Worm (Caenorhabditis elegans) whole organism, young adult: ENCODE results near the gene nduf-11.
A peak's percentile ranks its signal among the peaks of the same experiment; 100 is the strongest.

Experiments
- B0261.1 ChIP-seq: sonication (generic microtip); optimal IDR thresholded peaks from 2 replicates; lab custom pipeline; 2016; ENCODE audit warnings: mild to moderate bottlenecking, missing genetic modification characterization, moderate library complexity, missing compliant biosample characterization
- C17E4.6 ChIP-seq: fragments of 200-800 bp; sonication (Bioruptor generic); IDR thresholded peaks from 2 replicates; pipeline ENCODE4 v1.3.6; 2022; ENCODE audit warnings: missing genetic modification reagents, missing genetic modification characterization, missing compliant biosample characterization
- F10E7.11 ChIP-seq: sonication (generic microtip); optimal IDR thresholded peaks from 2 replicates; lab custom pipeline; 2017; ENCODE audit warnings: mild to moderate bottlenecking, missing genetic modification characterization, moderate library complexity, missing compliant biosample characterization
- F22D6.2 ChIP-seq: sonication (generic microtip); optimal IDR thresholded peaks from 2 replicates; lab custom pipeline; 2016; ENCODE audit warnings: mild to moderate bottlenecking, missing genetic modification characterization, missing compliant biosample characterization
- F49E8.2 ChIP-seq: sonication (generic microtip); optimal IDR thresholded peaks from 3 replicates; lab custom pipeline; 2017; ENCODE audit warnings: missing genetic modification characterization, mild to moderate bottlenecking, missing compliant biosample characterization, antibody characterized with exemption, moderate library complexity; ENCODE audit not compliant: insufficient read depth
- F57C9.4 ChIP-seq: sonication (generic microtip); optimal IDR thresholded peaks from 2 replicates; lab custom pipeline; 2017; ENCODE audit warnings: mild to moderate bottlenecking, missing genetic modification characterization, missing compliant biosample characterization
- K12H6.12 ChIP-seq: fragments of 200-800 bp; sonication (Bioruptor generic); optimal IDR thresholded peaks from 2 replicates; lab custom pipeline; 2018; ENCODE audit warnings: mild to moderate bottlenecking, missing genetic modification characterization, missing compliant biosample characterization
- T26A5.8 ChIP-seq: sonication (generic microtip); optimal IDR thresholded peaks from 2 replicates; lab custom pipeline; 2016; ENCODE audit warnings: missing genetic modification characterization, missing compliant biosample characterization
- Y53G8AR.9 ChIP-seq: fragments of 200-800 bp; sonication (Bioruptor generic); conservative IDR thresholded peaks from 2 replicates; pipeline ENCODE4 v1.3.6; 2022; ENCODE audit warnings: missing genetic modification reagents, missing genetic modification characterization, missing compliant biosample characterization
- Y79H2A.3 ChIP-seq: fragments of 200-800 bp; sonication (Bioruptor generic); conservative IDR thresholded peaks from 2 replicates; pipeline ENCODE4 v1.3.6; 2022; ENCODE audit warnings: missing genetic modification reagents, missing genetic modification characterization, missing compliant biosample characterization
- ZK185.1 ChIP-seq: sonication (generic microtip); optimal IDR thresholded peaks from 2 replicates; lab custom pipeline; 2016; ENCODE audit warnings: mild to moderate bottlenecking, missing genetic modification characterization, missing compliant biosample characterization; ENCODE audit not compliant: poor library complexity, severe bottlenecking
- aptf-3 ChIP-seq: fragments of 200-800 bp; sonication (Bioruptor generic); IDR thresholded peaks from 2 replicates; pipeline ENCODE4 v1.3.6; 2022; ENCODE audit warnings: missing genetic modification characterization, missing compliant biosample characterization
- athp-1 ChIP-seq: sonication (generic microtip); optimal IDR thresholded peaks from 2 replicates; lab custom pipeline; 2017; ENCODE audit warnings: mild to moderate bottlenecking, missing genetic modification characterization, missing compliant biosample characterization
- attf-3 ChIP-seq: fragments of 200-800 bp; sonication (Bioruptor generic); conservative IDR thresholded peaks from 2 replicates; pipeline ENCODE4 v1.3.6; 2022; ENCODE audit warnings: missing genetic modification reagents, missing genetic modification characterization, missing compliant biosample characterization
- attf-6 ChIP-seq: fragments of 200-800 bp; sonication (Bioruptor generic); IDR thresholded peaks from 2 replicates; pipeline ENCODE4 v1.3.6; 2022; ENCODE audit warnings: missing genetic modification reagents, missing genetic modification characterization, missing compliant biosample characterization
- bed-1 ChIP-seq: fragments of 200-800 bp; sonication (Bioruptor generic); IDR thresholded peaks from 2 replicates; pipeline ENCODE4 v1.3.6; 2022; ENCODE audit warnings: missing genetic modification reagents, missing genetic modification characterization, missing compliant biosample characterization
- cebp-1 ChIP-seq, 2 experiments: fragments of 200-800 bp in 1 of 2; sonication (Bioruptor generic) in 1 of 2; sonication (generic microtip) in 1 of 2; IDR thresholded peaks in 1 of 2; optimal IDR thresholded peaks in 1 of 2; 2 replicates each; pipeline versions ENCODE4 v1.3.6 to Lab custom; 2017 to 2022; ENCODE audit warnings: missing compliant biosample characterization in 2 of 2, missing genetic modification characterization in 2 of 2, mild to moderate bottlenecking in 1 of 2, missing genetic modification reagents in 1 of 2, moderate library complexity in 1 of 2
- cebp-2 ChIP-seq: fragments of 200-800 bp; sonication (Bioruptor generic); IDR thresholded peaks from 2 replicates; pipeline ENCODE4 v1.3.6; 2022; ENCODE audit warnings: missing genetic modification characterization, missing compliant biosample characterization
- die-1 ChIP-seq: sonication (generic microtip); optimal IDR thresholded peaks from 2 replicates; lab custom pipeline; 2016; ENCODE audit warnings: missing genotype, mild to moderate bottlenecking, missing genetic modification characterization, missing compliant biosample characterization
- egrh-3 ChIP-seq: fragments of 200-800 bp; sonication (Bioruptor generic); IDR thresholded peaks from 2 replicates; pipeline ENCODE4 v1.3.6; 2022; ENCODE audit warnings: missing genetic modification reagents, missing genetic modification characterization, missing compliant biosample characterization
- ekl-4 ChIP-seq: fragments of 200-800 bp; sonication (Bioruptor generic); IDR thresholded peaks from 2 replicates; pipeline ENCODE4 v1.3.6; 2022; ENCODE audit warnings: missing genetic modification reagents, missing genetic modification characterization, missing compliant biosample characterization
- him-1 ChIP-seq: sonication (generic microtip); optimal IDR thresholded peaks from 2 replicates; lab custom pipeline; 2016; ENCODE audit warnings: missing genotype, missing genetic modification reagents, missing genetic modification characterization, missing compliant biosample characterization
- hlh-26 ChIP-seq: fragments of 200-800 bp; sonication (Bioruptor generic); conservative IDR thresholded peaks from 2 replicates; pipeline ENCODE4 v1.3.6; 2022; ENCODE audit warnings: missing genetic modification reagents, missing genetic modification characterization, missing compliant biosample characterization
- hmg-1.2 ChIP-seq: fragments of 200-800 bp; sonication (Bioruptor generic); IDR thresholded peaks from 2 replicates; pipeline ENCODE4 v1.3.6; 2022; ENCODE audit warnings: missing genetic modification reagents, missing genetic modification characterization, missing compliant biosample characterization
- hmg-20 ChIP-seq: fragments of 200-800 bp; sonication (Bioruptor generic); IDR thresholded peaks from 2 replicates; pipeline ENCODE4 v1.3.6; 2022; ENCODE audit warnings: missing genetic modification reagents, missing genetic modification characterization, missing compliant biosample characterization
- hsf-1 ChIP-seq: fragments of 200-800 bp; sonication (Bioruptor generic); IDR thresholded peaks from 2 replicates; pipeline ENCODE4 v1.3.6; 2022; ENCODE audit warnings: missing genetic modification reagents, missing genetic modification characterization, missing compliant biosample characterization
- let-607 ChIP-seq, 2 experiments: fragments of 200-800 bp in 1 of 2; sonication (Bioruptor generic) in 1 of 2; sonication (generic microtip) in 1 of 2; optimal IDR thresholded peaks; 2 replicates each; lab custom pipeline; 2016 to 2018; ENCODE audit warnings: mild to moderate bottlenecking in 2 of 2, missing compliant biosample characterization in 2 of 2, missing genetic modification characterization in 2 of 2, moderate library complexity in 2 of 2, missing genotype in 1 of 2
- lin-26 ChIP-seq: fragments of 200-800 bp; sonication (Bioruptor generic); IDR thresholded peaks from 2 replicates; pipeline ENCODE4 v1.3.6; 2022; ENCODE audit warnings: missing genetic modification reagents, missing genetic modification characterization, missing compliant biosample characterization
- madf-6 ChIP-seq: fragments of 200-800 bp; sonication (Bioruptor generic); IDR thresholded peaks from 2 replicates; pipeline ENCODE4 v1.3.6; 2022; ENCODE audit warnings: missing genetic modification reagents, missing genetic modification characterization, missing compliant biosample characterization
- mcd-1 ChIP-seq: fragments of 200-800 bp; sonication (Bioruptor generic); IDR thresholded peaks from 2 replicates; pipeline ENCODE4 v1.3.6; 2022; ENCODE audit warnings: missing genetic modification reagents, missing genetic modification characterization, missing compliant biosample characterization
- mxl-1 ChIP-seq: sonication (generic microtip); optimal IDR thresholded peaks from 2 replicates; lab custom pipeline; 2016; ENCODE audit warnings: missing genetic modification characterization, missing compliant biosample characterization
- nhr-80 ChIP-seq: sonication (generic microtip); optimal IDR thresholded peaks from 2 replicates; lab custom pipeline; 2016; ENCODE audit warnings: missing genetic modification characterization, missing compliant biosample characterization
- pbrm-1 ChIP-seq: fragments of 200-800 bp; sonication (Bioruptor generic); IDR thresholded peaks from 2 replicates; pipeline ENCODE4 v1.3.6; 2022; ENCODE audit warnings: missing genetic modification reagents, missing genetic modification characterization, missing compliant biosample characterization
- repo-1 ChIP-seq: sonication (generic microtip); optimal IDR thresholded peaks from 2 replicates; lab custom pipeline; 2017; ENCODE audit warnings: mild to moderate bottlenecking, missing genetic modification characterization, missing compliant biosample characterization
- rpc-1 ChIP-seq, 2 experiments: fragments of 150-350 bp in 1 of 2; sonication (generic microtip) in 1 of 2; optimal IDR thresholded peaks; 2 replicates each; lab custom pipeline; 2014 to 2018; ENCODE audit warnings: missing biosample characterization in 1 of 2, missing genetic modification characterization in 1 of 2, missing genetic modification reagents in 1 of 2, missing genotype in 1 of 2
- snpc-4 ChIP-seq, 5 experiments: fragments of 150-350 bp in 1 of 5; sonication (generic microtip) in 4 of 5; optimal IDR thresholded peaks; 2 replicates each; lab custom pipeline; 2014 to 2018; ENCODE audit warnings: missing genetic modification characterization in 5 of 5, missing biosample characterization in 3 of 5, antibody characterized with exemption in 2 of 5, mild to moderate bottlenecking in 2 of 5, missing compliant biosample characterization in 2 of 5, missing genotype in 2 of 5, moderate library complexity in 2 of 5, missing genetic modification reagents in 1 of 5
- somi-1 ChIP-seq: fragments of 200-800 bp; sonication (Bioruptor generic); optimal IDR thresholded peaks from 2 replicates; lab custom pipeline; 2018; ENCODE audit warnings: mild to moderate bottlenecking, missing genetic modification characterization, missing compliant biosample characterization
- tlf-1 ChIP-seq: fragments of 200-800 bp; sonication (Bioruptor generic); optimal IDR thresholded peaks from 2 replicates; lab custom pipeline; 2018; ENCODE audit warnings: mild to moderate bottlenecking, missing genetic modification characterization, missing compliant biosample characterization
- xnd-1 ChIP-seq: sonication (generic microtip); optimal IDR thresholded peaks from 2 replicates; lab custom pipeline; 2016; ENCODE audit warnings: missing genotype, missing genetic modification reagents, missing genetic modification characterization, missing compliant biosample characterization
- ztf-22 ChIP-seq: fragments of 200-800 bp; sonication (Bioruptor generic); optimal IDR thresholded peaks from 2 replicates; lab custom pipeline; 2018; ENCODE audit warnings: mild to moderate bottlenecking, missing genetic modification characterization, moderate library complexity, missing compliant biosample characterization

nduf-11 gene

ce11 chrII:11312223-11312622 lies 33.2 kb downstream of the nduf-11 start, which contains the start of gene T24F1.7:
Gene T24F1.7, plus strand, starts transcription at chrII:11312523.
- TF ChIP-seq Y53G8AR.9 (GFP tag; lab: Robert Waterston, UW) = no peak
- no peak for TF ChIP-seq T26A5.8 (tag; lab: Kevin White, UChicago)
- TF ChIP-seq bed-1 (GFP tag; lab: Robert Waterston, UW) = no peak
- no peak for TF ChIP-seq snpc-4 (GFP tag; optimal IDR thresholded peaks at IDR 0.05; lab: Kevin White, UChicago)
- no peak for TF ChIP-seq snpc-4 (tag; optimal IDR thresholded peaks at IDR 0.05; lab: Kevin White, UChicago)
- TF ChIP-seq hlh-26 (GFP tag; lab: Robert Waterston, UW) = no peak
- TF ChIP-seq Y79H2A.3 (GFP tag; lab: Robert Waterston, UW) = no peak
- TF ChIP-seq F22D6.2 = no peak
- no peak for TF ChIP-seq C17E4.6
- TF ChIP-seq hmg-20 (GFP tag; lab: Robert Waterston, UW) = no peak
- TF ChIP-seq athp-1 (tag; lab: Kevin White, UChicago) = no peak
- no peak for TF ChIP-seq mxl-1 (tag; lab: Kevin White, UChicago)
- TF ChIP-seq, all 124 proteins: peak for 0

ce11 chrII:11307953-11308352 lies 37.5 kb downstream of the nduf-11 start:
- TF ChIP-seq F10E7.11 = no peak

ce11 chrII:11307332-11307731 lies 38.1 kb downstream of the nduf-11 start:
- TF ChIP-seq nhr-80 (tag; lab: Kevin White, UChicago) (no peak), attf-6 (GFP tag; lab: Robert Waterston, UW) (no peak), mcd-1 (GFP tag; lab: Robert Waterston, UW) (no peak), F10E7.11 (no peak), somi-1 (GFP tag; lab: Kevin White, UChicago) (no peak), pbrm-1 (GFP tag; lab: Robert Waterston, UW) (no peak), tlf-1 (GFP tag; lab: Kevin White, UChicago) (no peak), die-1 (tag; lab: Kevin White, UChicago) (no peak), F49E8.2 (no peak)
- TF ChIP-seq, all 124 proteins: peak for 0

- no peak for TF ChIP-seq ZK185.1
- TF ChIP-seq ztf-22 (GFP tag; lab: Kevin White, UChicago) = no peak
- no peak for TF ChIP-seq cebp-2 (GFP tag; lab: Robert Waterston, UW)
- no peak for TF ChIP-seq ekl-4
- TF ChIP-seq let-607 (tag; optimal IDR thresholded peaks at IDR 0.05; lab: Kevin White, UChicago) = no peak
- TF ChIP-seq xnd-1 (tag; lab: Kevin White, UChicago) = no peak
- TF ChIP-seq mcd-1 (GFP tag; lab: Robert Waterston, UW) = peak; percentile 47; the same call in 1 of the 2 replicates
- TF ChIP-seq mxl-1 (tag; lab: Kevin White, UChicago) = no peak
- TF ChIP-seq snpc-4 (GFP tag; optimal IDR thresholded peaks at IDR 0.05; lab: Kevin White, UChicago) = no peak
- TF ChIP-seq snpc-4 (tag; optimal IDR thresholded peaks at IDR 0.05; lab: Kevin White, UChicago) = peak in 2 of 4 experiments; percentile 16 to 21
- no peak for TF ChIP-seq repo-1 (tag; lab: Kevin White, UChicago)
- TF ChIP-seq K12H6.12 (tag; lab: Kevin White, UChicago) = peak; percentile 40
- no peak for TF ChIP-seq bed-1 (GFP tag; lab: Robert Waterston, UW)
- TF ChIP-seq madf-6 (GFP tag; lab: Robert Waterston, UW) = peak; percentile 51
- no peak for TF ChIP-seq cebp-1 (GFP tag; IDR thresholded peaks at IDR 0.05; lab: Robert Waterston, UW)
- TF ChIP-seq cebp-1 (tag; optimal IDR thresholded peaks at IDR 0.05; lab: Kevin White, UChicago) = peak; percentile 25
- TF ChIP-seq aptf-3 = no peak
- peak; percentile 69 for TF ChIP-seq him-1
- TF ChIP-seq lin-26 (GFP tag; lab: Robert Waterston, UW) = peak; percentile 81
- no peak for TF ChIP-seq hsf-1 (GFP tag; lab: Robert Waterston, UW)
- TF ChIP-seq F57C9.4 = no peak
- TF ChIP-seq egrh-3 (GFP tag; lab: Robert Waterston, UW) = no peak
- peak; percentile 51 for TF ChIP-seq B0261.1 (tag; lab: Kevin White, UChicago)
- TF ChIP-seq attf-3 (GFP tag; lab: Robert Waterston, UW) = no peak
- peak; percentile 79 for TF ChIP-seq hmg-1.2 (GFP tag; lab: Robert Waterston, UW)
- TF ChIP-seq rpc-1 (optimal IDR thresholded peaks at IDR 0.05; lab: Kevin White, UChicago) = peak; percentile 49
- TF ChIP-seq rpc-1 (tag; optimal IDR thresholded peaks at IDR 0.05; lab: Kevin White, UChicago) = peak; percentile 70
These were observed 39.6 kb downstream of the nduf-11 start, which contains the start of gene rsf-1 for ce11 chrII:11305627-11306449. Gene rsf-1, plus strand, starts transcription at chrII:11306399.
